Fruit fly (Drosophila melanogaster) whole organism, prepupa: ENCODE measurements around the gene CG10702.
A peak's percentile ranks its signal among the peaks of the same experiment; 100 is the strongest.

Experiments
- Blimp-1 ChIP-seq: fragments of 200-800 bp; sonication (Bioruptor generic); optimal IDR thresholded peaks from 3 replicates; lab custom pipeline; 2017; ENCODE audit warnings: missing biosample characterization, missing genetic modification characterization, mild to moderate bottlenecking, moderate library complexity, missing genetic modification reagents
- CG10631 ChIP-seq: fragments of 200-800 bp; sonication (Bioruptor generic); optimal IDR thresholded peaks from 2 replicates; lab custom pipeline; 2016; ENCODE audit warnings: missing biosample characterization, missing genetic modification characterization
- CG10669 ChIP-seq: fragments of 200-800 bp; sonication (Bioruptor generic); optimal IDR thresholded peaks from 3 replicates; lab custom pipeline; 2018; ENCODE audit warnings: missing biosample characterization, mild to moderate bottlenecking, missing genetic modification characterization, moderate library complexity
- CG11294 ChIP-seq: fragments of 200-800 bp; sonication (Bioruptor generic); IDR thresholded peaks from 2 replicates; pipeline ENCODE4 v1.3.6; 2022; ENCODE audit warnings: missing biosample characterization, missing genetic modification characterization
- CG16779 ChIP-seq: fragments of 200-800 bp; sonication (Bioruptor generic); optimal IDR thresholded peaks from 3 replicates; lab custom pipeline; 2017; ENCODE audit warnings: missing biosample characterization, mild to moderate bottlenecking, missing genetic modification characterization
- CG3032 ChIP-seq: fragments of 200-800 bp; optimal IDR thresholded peaks from 2 replicates; lab custom pipeline; 2019; ENCODE audit warnings: missing biosample characterization, mild to moderate bottlenecking, missing genetic modification characterization, moderate library complexity
- CG31627 ChIP-seq: fragments of 200-800 bp; sonication (Bioruptor generic); optimal IDR thresholded peaks from 3 replicates; lab custom pipeline; 2016; ENCODE audit warnings: missing biosample characterization, missing genetic modification characterization
- CG32006 ChIP-seq: fragments of 200-800 bp; sonication (Bioruptor generic); optimal IDR thresholded peaks from 3 replicates; lab custom pipeline; 2017; ENCODE audit warnings: missing biosample characterization, mild to moderate bottlenecking, missing genetic modification characterization
- CG34406 ChIP-seq: fragments of 200-800 bp; sonication (Bioruptor generic); optimal IDR thresholded peaks from 3 replicates; lab custom pipeline; 2016; ENCODE audit warnings: missing biosample characterization, missing genetic modification characterization
- CG3919 ChIP-seq: fragments of 200-800 bp; sonication (Bioruptor generic); optimal IDR thresholded peaks from 3 replicates; lab custom pipeline; 2016; ENCODE audit warnings: missing biosample characterization, missing genetic modification characterization
- CG4318 ChIP-seq: fragments of 200-800 bp; sonication (Bioruptor generic); optimal IDR thresholded peaks from 3 replicates; lab custom pipeline; 2017; ENCODE audit warnings: missing biosample characterization, mild to moderate bottlenecking, missing genetic modification characterization
- CG6792 ChIP-seq: fragments of 200-800 bp; sonication (Bioruptor generic); optimal IDR thresholded peaks from 3 replicates; lab custom pipeline; 2016; ENCODE audit warnings: missing biosample characterization, missing genetic modification characterization
- CG6854 ChIP-seq: fragments of 200-800 bp; sonication (Bioruptor generic); optimal IDR thresholded peaks from 2 replicates; lab custom pipeline; 2017; ENCODE audit warnings: missing biosample characterization, mild to moderate bottlenecking, missing genetic modification characterization
- CG8119 ChIP-seq: fragments of 200-800 bp; sonication (Bioruptor generic); IDR thresholded peaks from 3 replicates; pipeline ENCODE4 v1.3.6; 2022; ENCODE audit warnings: missing biosample characterization, missing genetic modification characterization
- CG8319 ChIP-seq: fragments of 200-800 bp; sonication (Bioruptor generic); optimal IDR thresholded peaks from 3 replicates; lab custom pipeline; 2016; ENCODE audit warnings: missing biosample characterization, missing genetic modification characterization
- CG8632 ChIP-seq: fragments of 200-800 bp; sonication (Bioruptor generic); optimal IDR thresholded peaks from 3 replicates; lab custom pipeline; 2016; ENCODE audit warnings: missing biosample characterization, missing genetic modification characterization
- CG9139 ChIP-seq: fragments of 200-800 bp; sonication (Bioruptor generic); optimal IDR thresholded peaks from 3 replicates; lab custom pipeline; 2017; ENCODE audit warnings: missing biosample characterization, mild to moderate bottlenecking, missing genetic modification characterization
- Eip78C ChIP-seq: fragments of 200-800 bp; sonication (Bioruptor generic); peaks from one replicate; lab custom pipeline; 2016; ENCODE audit warnings: missing biosample characterization, missing genetic modification characterization
- Eip93F ChIP-seq: fragments of 200-800 bp; sonication (Bioruptor generic); optimal IDR thresholded peaks from 2 replicates; lab custom pipeline; 2016; ENCODE audit warnings: missing biosample characterization, mild to moderate bottlenecking, missing genetic modification characterization
- Ets96B ChIP-seq: fragments of 200-800 bp; optimal IDR thresholded peaks from 2 replicates; lab custom pipeline; 2019; ENCODE audit warnings: missing biosample characterization, mild to moderate bottlenecking, missing genetic modification characterization, moderate library complexity
- Gug ChIP-seq: fragments of 200-800 bp; sonication (Bioruptor generic); IDR thresholded peaks from 2 replicates; pipeline ENCODE4 v1.3.6; 2022; ENCODE audit warnings: missing biosample characterization, missing genetic modification characterization
- Hr38 ChIP-seq: sonication (Bioruptor generic); optimal IDR thresholded peaks from 2 replicates; lab custom pipeline; 2016; ENCODE audit warnings: missing biosample characterization, missing genetic modification characterization
- Hr39 ChIP-seq: fragments of 200-800 bp; sonication (Bioruptor generic); optimal IDR thresholded peaks from 2 replicates; lab custom pipeline; 2016; ENCODE audit warnings: missing biosample characterization, missing genetic modification characterization
- Hr4 ChIP-seq: fragments of 200-800 bp; sonication (Bioruptor generic); optimal IDR thresholded peaks from 3 replicates; lab custom pipeline; 2016; ENCODE audit warnings: missing biosample characterization, missing genetic modification characterization
- Met ChIP-seq: fragments of 200-800 bp; sonication (Bioruptor generic); optimal IDR thresholded peaks from 3 replicates; lab custom pipeline; 2016; ENCODE audit warnings: missing biosample characterization, missing genetic modification characterization
- OdsH ChIP-seq: fragments of 200-800 bp; sonication (Bioruptor generic); optimal IDR thresholded peaks from 3 replicates; lab custom pipeline; 2016; ENCODE audit warnings: missing biosample characterization, missing genetic modification characterization
- Smox ChIP-seq: fragments of 200-800 bp; sonication (Bioruptor generic); optimal IDR thresholded peaks from 3 replicates; lab custom pipeline; 2016; ENCODE audit warnings: missing biosample characterization, missing genetic modification characterization
- Sox102F ChIP-seq: fragments of 200-800 bp; sonication (Bioruptor generic); optimal IDR thresholded peaks from 2 replicates; lab custom pipeline; 2016; ENCODE audit warnings: missing biosample characterization, mild to moderate bottlenecking, missing genetic modification characterization
- Sox15 ChIP-seq: fragments of 200-800 bp; sonication (Bioruptor generic); optimal IDR thresholded peaks from 3 replicates; lab custom pipeline; 2016; ENCODE audit warnings: missing biosample characterization, missing genetic modification characterization
- achi ChIP-seq: fragments of 200-800 bp; sonication (Bioruptor generic); optimal IDR thresholded peaks from 3 replicates; lab custom pipeline; 2016; ENCODE audit warnings: missing biosample characterization, missing genetic modification characterization
- cyc ChIP-seq: fragments of 200-800 bp; sonication (Bioruptor generic); optimal IDR thresholded peaks from 3 replicates; lab custom pipeline; 2016; ENCODE audit warnings: missing biosample characterization, missing genetic modification characterization
- dac ChIP-seq: fragments of 200-800 bp; sonication (Bioruptor generic); optimal IDR thresholded peaks from 2 replicates; lab custom pipeline; 2017; ENCODE audit warnings: missing biosample characterization, mild to moderate bottlenecking, missing genetic modification characterization
- eg ChIP-seq: fragments of 200-800 bp; sonication (Bioruptor generic); IDR thresholded peaks from 3 replicates; pipeline ENCODE4 v1.3.6; 2022; ENCODE audit warnings: missing biosample characterization, missing genetic modification characterization
- esn ChIP-seq: fragments of 200-800 bp; sonication (Bioruptor generic); optimal IDR thresholded peaks from 2 replicates; lab custom pipeline; 2016; ENCODE audit warnings: missing biosample characterization, mild to moderate bottlenecking, missing genetic modification characterization, moderate library complexity
- fd59A ChIP-seq: fragments of 200-800 bp; sonication (Bioruptor generic); optimal IDR thresholded peaks from 2 replicates; lab custom pipeline; 2017; ENCODE audit warnings: missing biosample characterization, mild to moderate bottlenecking, missing genetic modification characterization, missing genetic modification reagents
- fd85E ChIP-seq: fragments of 200-800 bp; sonication (Bioruptor generic); optimal IDR thresholded peaks from 3 replicates; lab custom pipeline; 2016; ENCODE audit warnings: missing biosample characterization, missing genetic modification characterization
- fkh ChIP-seq: fragments of 200-800 bp; sonication (Bioruptor generic); optimal IDR thresholded peaks from 3 replicates; lab custom pipeline; 2017; ENCODE audit warnings: missing biosample characterization, mild to moderate bottlenecking, missing genetic modification characterization, moderate library complexity
- pdm3 ChIP-seq: fragments of 200-800 bp; sonication (Bioruptor generic); optimal IDR thresholded peaks from 3 replicates; lab custom pipeline; 2016; ENCODE audit warnings: missing biosample characterization, missing genetic modification characterization
- spab ChIP-seq: fragments of 200-800 bp; sonication (Bioruptor generic); optimal IDR thresholded peaks from 2 replicates; lab custom pipeline; 2017; ENCODE audit warnings: missing biosample characterization, mild to moderate bottlenecking, missing genetic modification characterization, missing genetic modification reagents
- ss ChIP-seq, 2 experiments: fragments of 200-800 bp; sonication (Bioruptor generic); optimal IDR thresholded peaks; 2 replicates in 1 of 2; 3 replicates in 1 of 2; lab custom pipeline; 2017 to 2018; ENCODE audit warnings: mild to moderate bottlenecking in 2 of 2, missing biosample characterization in 2 of 2, missing genetic modification characterization in 2 of 2, moderate library complexity in 1 of 2
- topi ChIP-seq: fragments of 200-800 bp; sonication (Bioruptor generic); optimal IDR thresholded peaks from 3 replicates; lab custom pipeline; 2016; ENCODE audit warnings: missing biosample characterization, missing genetic modification characterization

CG10702 gene

dm6 chr2L:19096361-19096760, 26.7 kb upstream of the CG10702 start:
- TF ChIP-seq fkh (GFP tag; lab: Kevin White, UChicago) (peak; percentile 74), Gug (peak; percentile 41; the same call in 1 of the 2 replicates), Eip78C (GFP tag; lab: Kevin White, UChicago) (peak; percentile 33), spab (no peak), Ets96B (tag; lab: Kevin White, UChicago) (no peak), OdsH (no peak)
- TF ChIP-seq, all 60 proteins: peak for 3

DNA sequence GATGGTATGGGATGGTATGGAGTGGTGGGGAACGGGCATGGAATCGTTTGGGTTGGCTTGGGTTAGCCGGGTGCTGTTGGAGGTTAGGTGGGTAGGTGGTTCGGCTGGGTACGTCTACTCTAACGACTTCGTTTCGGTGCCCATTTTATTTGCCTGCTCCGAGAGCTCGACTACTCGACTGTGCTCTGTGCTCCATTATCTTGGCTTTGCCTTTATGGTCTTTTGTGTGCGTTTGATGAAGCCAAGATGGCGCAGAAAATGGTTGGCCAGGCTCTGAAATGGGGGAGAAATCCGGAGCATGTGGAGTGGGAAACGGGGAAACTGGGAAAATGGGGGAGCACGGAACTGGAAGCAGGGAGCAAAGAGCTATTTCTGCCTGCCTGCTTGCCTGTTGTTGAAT, 24.2 kb upstream of the CG10702 start:
- no peak for TF ChIP-seq topi (GFP tag; lab: Kevin White, UChicago)
- no peak for TF ChIP-seq CG6854 (GFP tag; lab: Kevin White, UChicago)
- no peak for TF ChIP-seq pdm3 (GFP tag; lab: Kevin White, UChicago)
- TF ChIP-seq cyc (GFP tag; lab: Kevin White, UChicago), result no peak
- no peak for TF ChIP-seq fd59A (GFP tag; lab: Kevin White, UChicago)
- TF ChIP-seq CG3032 (tag; lab: Kevin White, UChicago), result no peak
- TF ChIP-seq CG16779 (tag; lab: Kevin White, UChicago), result no peak
- no peak for TF ChIP-seq CG9139 (GFP tag; lab: Kevin White, UChicago)
- no peak for TF ChIP-seq Ets96B (tag; lab: Kevin White, UChicago)
- no peak for TF ChIP-seq CG34406 (GFP tag; lab: Kevin White, UChicago)
- no peak for TF ChIP-seq Met (GFP tag; lab: Kevin White, UChicago)
- no peak for TF ChIP-seq CG8632 (GFP tag; lab: Kevin White, UChicago)
- TF ChIP-seq achi, result no peak
- no peak for TF ChIP-seq Gug
- TF ChIP-seq Hr4 (GFP tag; lab: Kevin White, UChicago), result no peak
- TF ChIP-seq fd85E, result no peak
- TF ChIP-seq CG3919 (GFP tag; lab: Kevin White, UChicago), result no peak
- TF ChIP-seq Blimp-1 (GFP tag; lab: Kevin White, UChicago), result no peak
- TF ChIP-seq Eip93F (GFP tag; lab: Kevin White, UChicago), result no peak

- TF ChIP-seq CG6854 (GFP tag; lab: Kevin White, UChicago) (no peak), esn (GFP tag; lab: Kevin White, UChicago) (no peak), fkh (GFP tag; lab: Kevin White, UChicago) (no peak), CG4318 (GFP tag; lab: Kevin White, UChicago) (no peak), dac (GFP tag; lab: Kevin White, UChicago) (no peak), Hr38 (GFP tag; lab: Kevin White, UChicago) (no peak), CG31627 (GFP tag; lab: Kevin White, UChicago) (no peak), pdm3 (GFP tag; lab: Kevin White, UChicago) (no peak), CG11294 (no peak), CG32006 (GFP tag; lab: Kevin White, UChicago) (no peak), Sox15 (GFP tag; lab: Kevin White, UChicago) (no peak), Smox (GFP tag; lab: Kevin White, UChicago) (no peak), CG9139 (GFP tag; lab: Kevin White, UChicago) (no peak), CG8319 (GFP tag; lab: Kevin White, UChicago) (no peak), CG10631 (GFP tag; lab: Kevin White, UChicago) (no peak), ss (GFP tag; optimal IDR thresholded peaks at IDR 0.05; lab: Kevin White, UChicago) (no peak), Sox102F (no peak), Hr39 (GFP tag; lab: Kevin White, UChicago) (no peak)
These were observed 19.7 kb upstream of the CG10702 start for dm6 chr2L:19089385-19089784.

- no peak for TF ChIP-seq OdsH
- no peak for TF ChIP-seq CG6792 (GFP tag; lab: Kevin White, UChicago)
- TF ChIP-seq CG10631 (GFP tag; lab: Kevin White, UChicago), result no peak
- TF ChIP-seq Gug, result no peak
- TF ChIP-seq cyc (GFP tag; lab: Kevin White, UChicago), result no peak
- TF ChIP-seq CG8119 (GFP tag; lab: Robert Waterston, UW), result no peak
- no peak for TF ChIP-seq eg (GFP tag; lab: Robert Waterston, UW)
- no peak for TF ChIP-seq CG32006 (GFP tag; lab: Kevin White, UChicago)
- no peak for TF ChIP-seq CG34406 (GFP tag; lab: Kevin White, UChicago)
- TF ChIP-seq ss (GFP tag; optimal IDR thresholded peaks at IDR 0.05; lab: Kevin White, UChicago), result no peak
- TF ChIP-seq fd59A (GFP tag; lab: Kevin White, UChicago), result no peak
- TF ChIP-seq CG6854 (GFP tag; lab: Kevin White, UChicago), result no peak
- TF ChIP-seq CG10669 (GFP tag; lab: Kevin White, UChicago), result no peak
- TF ChIP-seq CG3919 (GFP tag; lab: Kevin White, UChicago), result no peak
- TF ChIP-seq, all 60 proteins: peak for 0
These were observed 19.2 kb upstream of the CG10702 start for dm6 chr2L:19088895-19089294.
